Worm (Caenorhabditis elegans) whole organism, late embryonic: ENCODE results near the gene ttr-31.
A peak's percentile ranks its signal among the peaks of the same experiment; 100 is the strongest.

ENCODE experiments used
- C08G9.2 ChIP-seq: sonication (generic microtip); optimal IDR thresholded peaks from 2 replicates; lab custom pipeline; 2016; ENCODE audit warnings: mild to moderate bottlenecking, missing genetic modification characterization, moderate library complexity, missing compliant biosample characterization
- F13H6.1 ChIP-seq: sonication (generic microtip); optimal IDR thresholded peaks from 2 replicates; lab custom pipeline; 2016; ENCODE audit warnings: missing genetic modification characterization, missing compliant biosample characterization
- K02D7.2 ChIP-seq: sonication (generic microtip); optimal IDR thresholded peaks from 2 replicates; lab custom pipeline; 2017; ENCODE audit warnings: mild to moderate bottlenecking, missing genetic modification characterization, missing compliant biosample characterization
- K09A11.1 ChIP-seq: sonication (generic microtip); optimal IDR thresholded peaks from 2 replicates; lab custom pipeline; 2017; ENCODE audit warnings: antibody characterized with exemption, mild to moderate bottlenecking, missing genetic modification characterization, missing compliant biosample characterization; ENCODE audit not compliant: insufficient read depth
- T23F11.4 ChIP-seq: fragments of 200-800 bp; sonication (Bioruptor generic); optimal IDR thresholded peaks from 2 replicates; lab custom pipeline; 2018; ENCODE audit warnings: mild to moderate bottlenecking, missing genetic modification characterization, missing compliant biosample characterization
- Y22D7AL.16 ChIP-seq: sonication (generic microtip); optimal IDR thresholded peaks from 2 replicates; lab custom pipeline; 2016; ENCODE audit warnings: missing genetic modification characterization, missing compliant biosample characterization
- ahr-1 ChIP-seq: sonication (generic microtip); optimal IDR thresholded peaks from 2 replicates; lab custom pipeline; 2016; ENCODE audit warnings: missing genetic modification characterization, missing compliant biosample characterization
- ama-1 ChIP-seq: fragments of 150-350 bp; optimal IDR thresholded peaks from 2 replicates; lab custom pipeline; 2014
- ceh-24 ChIP-seq: sonication (generic microtip); optimal IDR thresholded peaks from 2 replicates; lab custom pipeline; 2016; ENCODE audit warnings: mild to moderate bottlenecking, missing genetic modification characterization, missing compliant biosample characterization
- ceh-34 ChIP-seq: sonication (generic microtip); optimal IDR thresholded peaks from 2 replicates; lab custom pipeline; 2016; ENCODE audit warnings: mild to moderate bottlenecking, missing genetic modification characterization, missing compliant biosample characterization
- ceh-45 ChIP-seq: fragments of 200-800 bp; sonication (Bioruptor generic); IDR thresholded peaks from 2 replicates; pipeline ENCODE4 v1.3.6; 2022; ENCODE audit warnings: missing genetic modification reagents, missing genetic modification characterization, missing compliant biosample characterization
- ceh-6 ChIP-seq: fragments of 200-800 bp; sonication (Bioruptor generic); optimal IDR thresholded peaks from 2 replicates; lab custom pipeline; 2018; ENCODE audit warnings: mild to moderate bottlenecking, missing genetic modification characterization, missing compliant biosample characterization
- che-1 ChIP-seq: sonication (generic microtip); optimal IDR thresholded peaks from 2 replicates; lab custom pipeline; 2016; ENCODE audit warnings: mild to moderate bottlenecking, missing genetic modification characterization, missing compliant biosample characterization
- elt-2 ChIP-seq: sonication (generic microtip); optimal IDR thresholded peaks from 2 replicates; lab custom pipeline; 2016; ENCODE audit warnings: missing genetic modification reagents, missing genetic modification characterization, missing compliant biosample characterization
- elt-4 ChIP-seq: sonication (generic microtip); optimal IDR thresholded peaks from 2 replicates; lab custom pipeline; 2016; ENCODE audit warnings: missing genetic modification characterization, missing compliant biosample characterization
- fax-1 ChIP-seq: sonication (generic microtip); optimal IDR thresholded peaks from 2 replicates; lab custom pipeline; 2016; ENCODE audit warnings: missing genotype, missing genetic modification characterization, missing compliant biosample characterization
- fkh-6 ChIP-seq: sonication (generic microtip); optimal IDR thresholded peaks from 2 replicates; lab custom pipeline; 2016; ENCODE audit warnings: missing genetic modification characterization, missing compliant biosample characterization
- gmeb-2 ChIP-seq: sonication (generic microtip); optimal IDR thresholded peaks from 2 replicates; lab custom pipeline; 2016; ENCODE audit warnings: missing genetic modification characterization, inconsistent platforms, missing compliant biosample characterization
- hlh-13 ChIP-seq: fragments of 200-800 bp; sonication (Bioruptor generic); optimal IDR thresholded peaks from 2 replicates; lab custom pipeline; 2018; ENCODE audit warnings: mild to moderate bottlenecking, missing genetic modification characterization, missing compliant biosample characterization
- hlh-15 ChIP-seq: sonication (generic microtip); optimal IDR thresholded peaks from 2 replicates; lab custom pipeline; 2016; ENCODE audit warnings: missing genetic modification characterization, missing compliant biosample characterization
- hlh-30 ChIP-seq: sonication (generic microtip); optimal IDR thresholded peaks from 2 replicates; lab custom pipeline; 2017; ENCODE audit warnings: antibody characterized with exemption, missing genetic modification characterization, missing compliant biosample characterization; ENCODE audit not compliant: insufficient read depth
- hlh-6 ChIP-seq: sonication (generic microtip); optimal IDR thresholded peaks from 2 replicates; lab custom pipeline; 2016; ENCODE audit warnings: missing genotype, missing genetic modification characterization, missing compliant biosample characterization
- lim-6 ChIP-seq: sonication (generic microtip); optimal IDR thresholded peaks from 2 replicates; lab custom pipeline; 2016; ENCODE audit warnings: missing genetic modification characterization, missing compliant biosample characterization
- lin-11 ChIP-seq: fragments of 200-800 bp; sonication (Bioruptor generic); optimal IDR thresholded peaks from 2 replicates; lab custom pipeline; 2018; ENCODE audit warnings: mild to moderate bottlenecking, missing genetic modification characterization, missing compliant biosample characterization
- madf-2 ChIP-seq: sonication (generic microtip); optimal IDR thresholded peaks from 2 replicates; lab custom pipeline; 2017; ENCODE audit warnings: missing genetic modification characterization, missing compliant biosample characterization
- odd-2 ChIP-seq: sonication (generic microtip); optimal IDR thresholded peaks from 2 replicates; lab custom pipeline; 2017; ENCODE audit warnings: antibody characterized with exemption, mild to moderate bottlenecking, missing genetic modification characterization, missing compliant biosample characterization
- pag-3 ChIP-seq: sonication (generic microtip); optimal IDR thresholded peaks from 2 replicates; lab custom pipeline; 2016; ENCODE audit warnings: missing compliant biosample characterization, missing genetic modification characterization, borderline replicate concordance
- pat-9 ChIP-seq: fragments of 200-800 bp; sonication (Bioruptor generic); optimal IDR thresholded peaks from 2 replicates; lab custom pipeline; 2018; ENCODE audit warnings: mild to moderate bottlenecking, missing genetic modification characterization, moderate library complexity, missing compliant biosample characterization
- pax-1 ChIP-seq: fragments of 150-350 bp; optimal IDR thresholded peaks from 2 replicates; lab custom pipeline; 2014; ENCODE audit warnings: missing biosample characterization, missing genetic modification characterization
- pha-2 ChIP-seq: sonication (generic microtip); optimal IDR thresholded peaks from 2 replicates; lab custom pipeline; 2017; ENCODE audit warnings: mild to moderate bottlenecking, missing genetic modification characterization, missing compliant biosample characterization
- pqm-1 ChIP-seq: sonication (generic microtip); optimal IDR thresholded peaks from 2 replicates; lab custom pipeline; 2016; ENCODE audit warnings: missing genetic modification characterization, missing compliant biosample characterization
- pros-1 ChIP-seq: fragments of 150-350 bp; optimal IDR thresholded peaks from 2 replicates; lab custom pipeline; 2014; ENCODE audit warnings: missing biosample characterization, missing genetic modification reagents, missing genetic modification characterization
- ref-2 ChIP-seq: sonication (generic microtip); optimal IDR thresholded peaks from 2 replicates; lab custom pipeline; 2016; ENCODE audit warnings: missing genetic modification characterization, missing compliant biosample characterization
- rnt-1 ChIP-seq: sonication (generic microtip); optimal IDR thresholded peaks from 2 replicates; lab custom pipeline; 2016; ENCODE audit warnings: missing genetic modification characterization, missing compliant biosample characterization
- sox-4 ChIP-seq: sonication (generic microtip); optimal IDR thresholded peaks from 2 replicates; lab custom pipeline; 2017; ENCODE audit warnings: mild to moderate bottlenecking, missing genetic modification characterization, inconsistent platforms, missing compliant biosample characterization
- syd-9 ChIP-seq: sonication (generic microtip); optimal IDR thresholded peaks from 2 replicates; lab custom pipeline; 2016; ENCODE audit warnings: mild to moderate bottlenecking, missing genetic modification characterization, moderate library complexity, missing compliant biosample characterization
- tbx-2 ChIP-seq: sonication (generic microtip); optimal IDR thresholded peaks from 2 replicates; lab custom pipeline; 2016; ENCODE audit warnings: missing genetic modification characterization, missing compliant biosample characterization
- ttx-3 ChIP-seq: sonication (generic microtip); optimal IDR thresholded peaks from 2 replicates; lab custom pipeline; 2016; ENCODE audit warnings: missing genetic modification reagents, missing genetic modification characterization, missing compliant biosample characterization
- unc-3 ChIP-seq, 2 experiments: fragments of 200-800 bp in 1 of 2; sonication (Bioruptor generic) in 1 of 2; sonication (generic microtip) in 1 of 2; conservative IDR thresholded peaks in 1 of 2; optimal IDR thresholded peaks in 1 of 2; 2 replicates each; pipeline versions ENCODE4 v1.3.6 to Lab custom; 2016 to 2022; ENCODE audit warnings: missing compliant biosample characterization in 2 of 2, missing genetic modification characterization in 2 of 2, missing genetic modification reagents in 1 of 2
- unc-42 ChIP-seq: sonication (generic microtip); optimal IDR thresholded peaks from 2 replicates; lab custom pipeline; 2016; ENCODE audit warnings: missing genotype, missing genetic modification characterization, missing compliant biosample characterization
- unc-55 ChIP-seq: sonication (generic microtip); optimal IDR thresholded peaks from 2 replicates; lab custom pipeline; 2017; ENCODE audit warnings: missing biosample characterization, missing genetic modification reagents, missing genetic modification characterization
- unc-86 ChIP-seq: sonication (generic microtip); optimal IDR thresholded peaks from 2 replicates; lab custom pipeline; 2016; ENCODE audit warnings: missing genetic modification characterization, missing compliant biosample characterization
- zip-5 ChIP-seq: sonication (generic microtip); optimal IDR thresholded peaks from 2 replicates; lab custom pipeline; 2016; ENCODE audit warnings: missing genetic modification characterization, missing compliant biosample characterization
- ztf-16 ChIP-seq: sonication (generic microtip); optimal IDR thresholded peaks from 2 replicates; lab custom pipeline; 2017; ENCODE audit warnings: missing genetic modification characterization, missing compliant biosample characterization

The ttr-31 gene

DNA sequence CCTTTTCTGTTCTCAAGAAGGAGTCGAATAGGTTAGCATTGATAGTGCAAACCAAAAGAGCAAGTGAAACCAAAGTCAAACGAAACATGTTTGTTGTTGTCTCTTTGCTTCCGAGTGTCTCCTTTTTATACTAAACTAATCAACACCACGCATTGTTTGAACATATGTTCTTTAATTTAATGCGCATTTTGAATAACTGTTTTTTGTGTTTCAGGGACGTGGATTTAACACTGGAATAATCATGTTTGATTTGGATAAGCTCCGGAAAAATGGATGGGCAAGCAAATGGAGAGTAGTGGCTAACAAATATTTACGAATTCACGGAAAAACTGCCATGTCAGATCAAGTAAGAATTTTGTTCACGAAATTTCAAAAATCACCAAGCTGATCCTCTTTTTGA lies 41.2 kb downstream of the ttr-31 start, which contains the start of gene K09C8.9:
K09C8.9 (minus strand) TSS at position 101 of the 400 bp plus-strand sequence.
- TF ChIP-seq F13H6.1 (tag; lab: Kevin White, UChicago) (no peak), hlh-15 (tag; lab: Kevin White, UChicago) (no peak), elt-4 (no peak), ama-1 (lab: Kevin White, UChicago) (no peak), ztf-16 (tag; lab: Kevin White, UChicago) (no peak), hlh-6 (tag; lab: Kevin White, UChicago) (no peak)

DNA sequence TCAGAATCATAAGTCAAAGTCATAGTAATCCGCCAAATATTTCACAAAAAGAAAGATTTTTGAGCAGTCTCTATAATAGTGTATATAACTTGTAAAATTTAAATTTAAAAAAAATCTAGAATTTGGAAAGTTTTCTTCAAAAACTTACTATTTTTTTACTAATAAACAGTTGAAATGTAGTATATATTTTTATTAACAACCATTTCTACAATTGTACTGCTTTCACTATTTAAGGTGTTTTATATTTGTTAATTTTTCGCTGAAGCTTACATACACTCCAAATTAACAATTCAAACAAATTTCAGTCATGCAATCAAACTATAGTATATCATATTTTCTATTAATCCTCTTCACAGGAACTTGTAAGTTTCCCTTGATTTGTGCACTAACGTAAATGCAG lies 42.6 kb downstream of the ttr-31 start, which contains the start of gene lge-1:
lge-1 (plus strand) TSS at position 301 of the 400 bp plus-strand sequence.
- TF ChIP-seq ceh-24 (tag; lab: Kevin White, UChicago) (no peak), unc-3 (GFP tag; conservative IDR thresholded peaks at IDR 0.05; lab: Robert Waterston, UW) (no peak), unc-3 (tag; optimal IDR thresholded peaks at IDR 0.05; lab: Kevin White, UChicago) (no peak), pqm-1 (tag; lab: Kevin White, UChicago) (no peak), K09A11.1 (tag; lab: Kevin White, UChicago) (no peak), pros-1 (tag; lab: Kevin White, UChicago) (no peak), madf-2 (tag; lab: Kevin White, UChicago) (no peak), pax-1 (tag; lab: Kevin White, UChicago) (no peak), lim-6 (tag; lab: Kevin White, UChicago) (no peak), unc-55 (GFP tag; lab: Kevin White, UChicago) (no peak), ceh-34 (no peak)

DNA sequence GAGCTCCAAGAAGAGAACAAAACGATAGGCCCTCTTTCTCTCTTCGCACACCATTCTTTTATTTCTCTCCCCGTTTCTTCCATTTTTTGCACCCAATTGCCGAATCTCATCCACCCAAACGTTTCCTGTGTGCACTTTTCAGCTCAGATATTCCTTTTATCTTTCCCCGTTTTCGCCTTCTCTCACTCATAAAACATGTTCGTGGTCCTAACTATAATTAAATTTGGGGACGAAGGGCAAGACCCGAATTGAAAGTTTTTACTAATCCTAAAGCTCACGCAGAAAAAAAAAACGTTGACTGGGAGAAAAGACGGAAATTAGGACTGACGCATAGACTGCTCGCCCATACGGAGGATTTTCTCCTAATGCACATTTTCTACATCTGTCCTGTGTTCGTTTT lies 43.3 kb downstream of the ttr-31 start:
- TF ChIP-seq elt-4 (no peak), pat-9 (tag; lab: Kevin White, UChicago) (no peak), ceh-45 (GFP tag; lab: Robert Waterston, UW) (no peak), syd-9 (tag; lab: Kevin White, UChicago) (no peak), ztf-16 (tag; lab: Kevin White, UChicago) (no peak), unc-42 (tag; lab: Kevin White, UChicago) (peak; percentile 60)

DNA sequence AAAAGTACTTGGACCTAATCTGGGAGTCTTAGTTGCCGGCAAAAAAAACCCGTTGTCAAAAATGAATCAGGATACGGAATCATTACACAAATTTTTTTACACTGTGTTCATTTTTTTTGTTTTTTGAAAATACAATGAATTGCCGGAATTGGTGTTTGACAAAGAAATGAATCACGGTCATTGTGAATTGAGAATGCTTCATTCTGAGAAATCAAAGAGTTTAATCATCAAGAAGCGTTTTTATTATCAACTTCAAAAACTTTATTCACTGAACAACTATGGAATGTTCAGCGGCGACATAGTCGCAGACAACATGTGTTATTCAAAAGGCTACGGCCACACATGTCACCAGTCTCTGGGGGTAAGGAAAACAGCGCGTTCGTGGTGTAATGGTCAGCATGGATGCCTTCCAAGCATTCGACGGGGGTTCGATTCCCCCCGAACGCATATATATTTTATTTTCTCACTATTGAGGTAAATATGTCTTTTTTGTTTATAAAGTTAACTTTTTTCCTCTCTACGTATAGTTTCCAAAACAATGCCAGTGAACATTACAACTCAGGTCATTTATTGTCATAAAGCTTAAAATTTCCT lies 45.3 kb downstream of the ttr-31 start, which contains the start of gene nas-10:
nas-10 (minus strand) TSS at position 51 of the 594 bp plus-strand sequence.
- peak; percentile 57 for TF ChIP-seq C08G9.2 (tag; lab: Kevin White, UChicago)
- TF ChIP-seq pag-3 (tag; lab: Kevin White, UChicago), result peak; percentile 14
- TF ChIP-seq ceh-34, result peak; percentile 82
- TF ChIP-seq pax-1 (tag; lab: Kevin White, UChicago), result no peak
- peak; percentile 73 for TF ChIP-seq lin-11
- TF ChIP-seq unc-55 (GFP tag; lab: Kevin White, UChicago), result no peak
- peak; percentile 80 for TF ChIP-seq ceh-6 (GFP tag; lab: Kevin White, UChicago)
- peak; percentile 77 for TF ChIP-seq fax-1 (tag; lab: Kevin White, UChicago)
- peak; percentile 84 for TF ChIP-seq elt-2 (tag; lab: Kevin White, UChicago)
- peak; percentile 77 for TF ChIP-seq madf-2 (tag; lab: Kevin White, UChicago)
- peak; percentile 33 for TF ChIP-seq rnt-1
- TF ChIP-seq hlh-13 (GFP tag; lab: Kevin White, UChicago), result peak; percentile 64
- TF ChIP-seq ref-2, result peak; percentile 58
- TF ChIP-seq odd-2, result peak; percentile 38
- peak; percentile 88 for TF ChIP-seq ttx-3 (tag; lab: Kevin White, UChicago)
- TF ChIP-seq sox-4 (tag; lab: Kevin White, UChicago), result peak; percentile 83
- TF ChIP-seq zip-5 (tag; lab: Kevin White, UChicago), result peak; percentile 58
- TF ChIP-seq ceh-45 (GFP tag; lab: Robert Waterston, UW), result peak; percentile 82
- peak; percentile 81 for TF ChIP-seq K02D7.2 (tag; lab: Kevin White, UChicago)
- TF ChIP-seq tbx-2, result peak; percentile 80
- TF ChIP-seq syd-9 (tag; lab: Kevin White, UChicago), result peak; percentile 82
- TF ChIP-seq unc-86 (tag; lab: Kevin White, UChicago), result peak; percentile 73
- TF ChIP-seq fkh-6 (tag; lab: Kevin White, UChicago), result peak; percentile 81
- peak; percentile 67 for TF ChIP-seq T23F11.4 (GFP tag; lab: Kevin White, UChicago)
- TF ChIP-seq ahr-1 (tag; lab: Kevin White, UChicago), result peak; percentile 39
- TF ChIP-seq che-1 (tag; lab: Kevin White, UChicago), result peak; percentile 84
- peak; percentile 83 for TF ChIP-seq gmeb-2
- peak; percentile 43 for TF ChIP-seq hlh-30 (tag; lab: Kevin White, UChicago)
- TF ChIP-seq ceh-24 (tag; lab: Kevin White, UChicago), result peak; percentile 44
- TF ChIP-seq pha-2 (tag; lab: Kevin White, UChicago), result peak; percentile 57
- TF ChIP-seq Y22D7AL.16 (tag; lab: Kevin White, UChicago), result peak; percentile 72
- TF ChIP-seq ztf-16 (tag; lab: Kevin White, UChicago), result peak; percentile 85
